Comparison of ENCODE assay signal across 6 worm cellular contexts in genomic region chrX:6743853-6744346, ce11.
TF ChIP-seq lines count a peak whose summit lies in the region.

No protein-coding gene starts in this region.

TF ChIP-seq in whole organism, L1 larva, 84 proteins besides CTCF, POLR2A, EP300 and RAD21 (continued from another document and continues in another):
- peak; percentile 63 to 65 for TF ChIP-seq efl-1 (optimal IDR thresholded peaks at IDR 0.05; lab: Kevin White, UChicago)
- TF ChIP-seq efl-1 (GFP tag; optimal IDR thresholded peaks at IDR 0.05 in 1 of 2; lab: Kevin White, UChicago) = peak; percentile 10 to 97
- peak; percentile 86 for TF ChIP-seq lir-3 (tag; optimal IDR thresholded peaks at IDR 0.05; lab: Kevin White, UChicago; ENCODE audit: poor library complexity)
- TF ChIP-seq ceh-63 (GFP tag; optimal IDR thresholded peaks at IDR 0.05; lab: Kevin White, UChicago) = no peak
- no peak for TF ChIP-seq hlh-17 (GFP tag; optimal IDR thresholded peaks at IDR 0.05; lab: Kevin White, UChicago; ENCODE audit: borderline replicate concordance)
- peak; percentile 70 for TF ChIP-seq nhr-11 (tag; optimal IDR thresholded peaks at IDR 0.05; lab: Kevin White, UChicago)
- peak; percentile 77 for TF ChIP-seq zip-4 (GFP tag; optimal IDR thresholded peaks at IDR 0.05; lab: Kevin White, UChicago)
- peak; percentile 99 for TF ChIP-seq snu-23 (GFP tag; optimal IDR thresholded peaks at IDR 0.05; lab: Kevin White, UChicago)
- no peak for TF ChIP-seq Y116A8C.19 (tag; optimal IDR thresholded peaks at IDR 0.05; lab: Kevin White, UChicago; ENCODE audit: borderline replicate concordance)
- peak; percentile 93 for TF ChIP-seq unc-130 (tag; optimal IDR thresholded peaks at IDR 0.05; lab: Kevin White, UChicago)
- TF ChIP-seq fos-1 (tag; optimal IDR thresholded peaks at IDR 0.05; lab: Kevin White, UChicago) = peak; percentile 49
- no peak for TF ChIP-seq sptf-1 (tag; optimal IDR thresholded peaks at IDR 0.05; lab: Kevin White, UChicago)
- TF ChIP-seq zag-1 (tag; optimal IDR thresholded peaks at IDR 0.05; lab: Kevin White, UChicago) = no peak
- no peak for TF ChIP-seq nhr-84 (tag; optimal IDR thresholded peaks at IDR 0.05; lab: Kevin White, UChicago)
- peak; percentile 92 for TF ChIP-seq blmp-1 (tag; optimal IDR thresholded peaks at IDR 0.05; lab: Kevin White, UChicago)
- TF ChIP-seq tbx-2 (tag; optimal IDR thresholded peaks at IDR 0.05; lab: Kevin White, UChicago) = peak; percentile 94
- TF ChIP-seq isw-1 (GFP tag; IDR thresholded peaks at IDR 0.05; lab: Robert Waterston, UW) = no peak
- TF ChIP-seq nhr-20 (tag; optimal IDR thresholded peaks at IDR 0.05; lab: Kevin White, UChicago) = peak; percentile 99
- peak; percentile 31 for TF ChIP-seq nhr-28 (tag; optimal IDR thresholded peaks at IDR 0.05; lab: Kevin White, UChicago)
- peak; percentile 90 for TF ChIP-seq xbp-1 (tag; optimal IDR thresholded peaks at IDR 0.05; lab: Kevin White, UChicago)
- peak; percentile 95 for TF ChIP-seq nhr-47 (tag; optimal IDR thresholded peaks at IDR 0.05; lab: Kevin White, UChicago)

TF ChIP-seq in whole organism, L2 larva, 48 proteins besides CTCF, POLR2A, EP300 and RAD21 (continued from another document):
- TF ChIP-seq crh-2 (tag; optimal IDR thresholded peaks at IDR 0.05; lab: Kevin White, UChicago) (peak; percentile 98), elt-3 (tag; optimal IDR thresholded peaks at IDR 0.05; lab: Kevin White, UChicago) (no peak), alr-1 (tag; optimal IDR thresholded peaks at IDR 0.05; lab: Kevin White, UChicago) (no peak), lin-13 (GFP tag; optimal IDR thresholded peaks at IDR 0.05; lab: Kevin White, UChicago) (peak; percentile 88), ceh-16 (tag; optimal IDR thresholded peaks at IDR 0.05; lab: Kevin White, UChicago) (peak; percentile 97), lsy-2 (tag; optimal IDR thresholded peaks at IDR 0.05; lab: Kevin White, UChicago) (peak in 1 of 2 experiments; percentile 89), mdl-1 (tag; optimal IDR thresholded peaks at IDR 0.05; lab: Kevin White, UChicago) (peak; percentile 98 to 99), nhr-129 (tag; optimal IDR thresholded peaks at IDR 0.05; lab: Kevin White, UChicago) (peak; percentile 97), fos-1 (tag; optimal IDR thresholded peaks at IDR 0.05; lab: Kevin White, UChicago) (peak; percentile 89), egl-27 (tag; optimal IDR thresholded peaks at IDR 0.05; lab: Kevin White, UChicago) (peak; percentile 90), unc-55 (GFP tag; optimal IDR thresholded peaks at IDR 0.05; lab: Kevin White, UChicago) (no peak), ztf-1 (GFP tag; conservative IDR thresholded peaks at IDR 0.05; lab: Robert Waterston, UW) (no peak), gmeb-1 (tag; optimal IDR thresholded peaks at IDR 0.05; lab: Kevin White, UChicago) (peak; percentile 87), ztf-11 (tag; optimal IDR thresholded peaks at IDR 0.05; lab: Kevin White, UChicago) (no peak), ama-1 (optimal IDR thresholded peaks at IDR 0.05; lab: Kevin White, UChicago) (peak; percentile 97), nhr-10 (tag; optimal IDR thresholded peaks at IDR 0.05; lab: Kevin White, UChicago) (no peak), mab-5 (tag; optimal IDR thresholded peaks at IDR 0.05; lab: Kevin White, UChicago) (peak; percentile 76)

TF ChIP-seq in whole organism, L3 larva, 47 proteins besides CTCF, POLR2A, EP300 and RAD21 (continued from another document):
- TF ChIP-seq egl-5 (tag; optimal IDR thresholded peaks at IDR 0.05; lab: Kevin White, UChicago) (peak; percentile 80), skn-1 (tag; optimal IDR thresholded peaks at IDR 0.05; lab: Kevin White, UChicago) (no peak), R02D3.7 (tag; optimal IDR thresholded peaks at IDR 0.05; lab: Kevin White, UChicago) (peak; percentile 59), nhr-67 (tag; optimal IDR thresholded peaks at IDR 0.05; lab: Kevin White, UChicago) (no peak), fkh-2 (tag; optimal IDR thresholded peaks at IDR 0.05; lab: Kevin White, UChicago) (no peak), nhr-43 (tag; optimal IDR thresholded peaks at IDR 0.05; lab: Kevin White, UChicago; ENCODE audit: poor library complexity, severe bottlenecking) (peak; percentile 88), hmg-11 (tag; optimal IDR thresholded peaks at IDR 0.05; lab: Kevin White, UChicago) (no peak), ceh-16 (tag; optimal IDR thresholded peaks at IDR 0.05; lab: Kevin White, UChicago) (no peak), ZK546.5 (tag; optimal IDR thresholded peaks at IDR 0.05; lab: Kevin White, UChicago) (no peak), fos-1 (tag; optimal IDR thresholded peaks at IDR 0.05; lab: Kevin White, UChicago) (peak; percentile 82), ceh-28 (tag; optimal IDR thresholded peaks at IDR 0.05; lab: Kevin White, UChicago) (peak; percentile 71), nhr-77 (tag; optimal IDR thresholded peaks at IDR 0.05; lab: Kevin White, UChicago) (peak; percentile 13), nhr-76 (tag; optimal IDR thresholded peaks at IDR 0.05; lab: Kevin White, UChicago) (peak; percentile 16), elt-3 (tag; optimal IDR thresholded peaks at IDR 0.05; lab: Kevin White, UChicago) (peak; percentile 75 to 89 (median 84)), nhr-237 (tag; optimal IDR thresholded peaks at IDR 0.05; lab: Kevin White, UChicago) (no peak)

TF ChIP-seq in whole organism, L4 larva, 104 proteins besides CTCF, POLR2A, EP300 and RAD21 (continued from another document and continues in another):
- TF ChIP-seq daf-19 (GFP tag; conservative IDR thresholded peaks at IDR 0.05; lab: Robert Waterston, UW) = peak; percentile 61; the same call in 1 of the 2 replicates
- TF ChIP-seq madf-5 (GFP tag; IDR thresholded peaks at IDR 0.05; lab: Robert Waterston, UW) = 0 out of 4 replicates have a peak, but pooled peaks have one; percentile 1 to 53
- peak; percentile 78; the same call in 1 of the 2 replicates for TF ChIP-seq nhr-42 (GFP tag; IDR thresholded peaks at IDR 0.05; lab: Robert Waterston, UW)
- TF ChIP-seq ceh-32 (tag; optimal IDR thresholded peaks at IDR 0.05; lab: Kevin White, UChicago; ENCODE audit: poor library complexity) = peak; percentile 9
- TF ChIP-seq D1046.2 (GFP tag; IDR thresholded peaks at IDR 0.05; lab: Robert Waterston, UW) = no peak
- peak; percentile 93 for TF ChIP-seq nhr-102 (tag; optimal IDR thresholded peaks at IDR 0.05; lab: Kevin White, UChicago)
- no peak for TF ChIP-seq Y5F2A.4 (GFP tag; optimal IDR thresholded peaks at IDR 0.05; lab: Kevin White, UChicago)
- no peak for TF ChIP-seq dmd-8 (GFP tag; IDR thresholded peaks at IDR 0.05; lab: Robert Waterston, UW)
- 0 out of 2 replicates have a peak, but pooled peaks have one; percentile 54 for TF ChIP-seq dmd-9 (GFP tag; IDR thresholded peaks at IDR 0.05; lab: Robert Waterston, UW)
- TF ChIP-seq tra-1 (GFP tag; IDR thresholded peaks at IDR 0.05; lab: Robert Waterston, UW) = peak; percentile 97
- TF ChIP-seq zfp-2 (tag; optimal IDR thresholded peaks at IDR 0.05; lab: Kevin White, UChicago) = peak; percentile 57
- peak; percentile 45; the same call in 1 of the 2 replicates for TF ChIP-seq zip-11 (GFP tag; IDR thresholded peaks at IDR 0.05; lab: Robert Waterston, UW)
- peak; percentile 90 for TF ChIP-seq nhr-77 (tag; optimal IDR thresholded peaks at IDR 0.05; lab: Kevin White, UChicago)
- no peak for TF ChIP-seq nhr-111 (GFP tag; optimal IDR thresholded peaks at IDR 0.05; lab: Kevin White, UChicago)
- TF ChIP-seq fos-1 (tag; optimal IDR thresholded peaks at IDR 0.05; lab: Kevin White, UChicago) = peak; percentile 76
- peak; percentile 91 for TF ChIP-seq pha-4 (GFP tag; IDR thresholded peaks at IDR 0.05; lab: Robert Waterston, UW)
- TF ChIP-seq pha-4 (tag; optimal IDR thresholded peaks at IDR 0.05; lab: Kevin White, UChicago) = peak; percentile 64
- no peak for TF ChIP-seq snpc-1.2 (GFP tag; IDR thresholded peaks at IDR 0.05; lab: Robert Waterston, UW)
- peak; percentile 39 for TF ChIP-seq mes-2 (tag; optimal IDR thresholded peaks at IDR 0.05; lab: Kevin White, UChicago; ENCODE audit: poor library complexity, severe bottlenecking)
- TF ChIP-seq lin-38 (GFP tag; IDR thresholded peaks at IDR 0.05; lab: Robert Waterston, UW) = peak; percentile 63
- peak; percentile 97 for TF ChIP-seq gei-8 (GFP tag; optimal IDR thresholded peaks at IDR 0.05; lab: Kevin White, UChicago)
- TF ChIP-seq T26A8.4 (GFP tag; IDR thresholded peaks at IDR 0.05; lab: Robert Waterston, UW) = peak; percentile 97
- peak; percentile 70 for TF ChIP-seq nhr-41 (GFP tag; IDR thresholded peaks at IDR 0.05; lab: Robert Waterston, UW)
- peak; percentile 100 for TF ChIP-seq hlh-11 (tag; optimal IDR thresholded peaks at IDR 0.05; lab: Kevin White, UChicago)
- peak; percentile 64 for TF ChIP-seq ceh-20 (GFP tag; IDR thresholded peaks at IDR 0.05; lab: Robert Waterston, UW)
- no peak for TF ChIP-seq ceh-44 (GFP tag; IDR thresholded peaks at IDR 0.05; lab: Robert Waterston, UW)

TF ChIP-seq in whole organism, late embryonic, 69 proteins besides CTCF, POLR2A, EP300 and RAD21 (continued from another document and continues in another):
- TF ChIP-seq hlh-13 (GFP tag; optimal IDR thresholded peaks at IDR 0.05; lab: Kevin White, UChicago) (no peak), ceh-45 (GFP tag; IDR thresholded peaks at IDR 0.05; lab: Robert Waterston, UW) (no peak), ttx-3 (tag; optimal IDR thresholded peaks at IDR 0.05; lab: Kevin White, UChicago) (no peak), ceh-22 (tag; optimal IDR thresholded peaks at IDR 0.05; lab: Kevin White, UChicago) (no peak), unc-42 (tag; optimal IDR thresholded peaks at IDR 0.05; lab: Kevin White, UChicago) (no peak), ceh-18 (tag; optimal IDR thresholded peaks at IDR 0.05; lab: Kevin White, UChicago) (peak; percentile 74), hlh-6 (tag; optimal IDR thresholded peaks at IDR 0.05; lab: Kevin White, UChicago) (no peak), pag-3 (tag; optimal IDR thresholded peaks at IDR 0.05; lab: Kevin White, UChicago; ENCODE audit: borderline replicate concordance) (no peak), K09A11.1 (tag; optimal IDR thresholded peaks at IDR 0.05; lab: Kevin White, UChicago; ENCODE audit: insufficient read depth) (no peak), lim-6 (tag; optimal IDR thresholded peaks at IDR 0.05; lab: Kevin White, UChicago) (no peak), C38D4.7 (GFP tag; optimal IDR thresholded peaks at IDR 0.05; lab: Kevin White, UChicago) (no peak), F13H6.1 (tag; optimal IDR thresholded peaks at IDR 0.05; lab: Kevin White, UChicago) (peak; percentile 18), eyg-1 (tag; optimal IDR thresholded peaks at IDR 0.05; lab: Kevin White, UChicago) (no peak), ceh-31 (tag; optimal IDR thresholded peaks at IDR 0.05; lab: Kevin White, UChicago) (no peak), sdc-2 (tag; optimal IDR thresholded peaks at IDR 0.05; lab: Kevin White, UChicago) (no peak), dmd-4 (tag; optimal IDR thresholded peaks at IDR 0.05; lab: Kevin White, UChicago; ENCODE audit: borderline replicate concordance) (no peak), pha-4 (tag; optimal IDR thresholded peaks at IDR 0.05; lab: Kevin White, UChicago) (no peak), ztf-16 (tag; optimal IDR thresholded peaks at IDR 0.05; lab: Kevin White, UChicago) (no peak), Y22D7AL.16 (tag; optimal IDR thresholded peaks at IDR 0.05; lab: Kevin White, UChicago) (no peak), ceh-2 (tag; optimal IDR thresholded peaks at IDR 0.05; lab: Kevin White, UChicago) (no peak), npax-4 (tag; optimal IDR thresholded peaks at IDR 0.05; lab: Kevin White, UChicago) (no peak), fax-1 (tag; optimal IDR thresholded peaks at IDR 0.05; lab: Kevin White, UChicago) (no peak), pqm-1 (tag; optimal IDR thresholded peaks at IDR 0.05; lab: Kevin White, UChicago) (peak; percentile 46), hlh-15 (tag; optimal IDR thresholded peaks at IDR 0.05; lab: Kevin White, UChicago) (no peak), unc-86 (tag; optimal IDR thresholded peaks at IDR 0.05; lab: Kevin White, UChicago) (no peak), odd-2 (tag; optimal IDR thresholded peaks at IDR 0.05; lab: Kevin White, UChicago) (no peak), tbx-2 (tag; optimal IDR thresholded peaks at IDR 0.05; lab: Kevin White, UChicago) (peak; percentile 32), elt-2 (tag; optimal IDR thresholded peaks at IDR 0.05; lab: Kevin White, UChicago) (peak; percentile 93), pha-2 (tag; optimal IDR thresholded peaks at IDR 0.05; lab: Kevin White, UChicago) (no peak), mec-3 (tag; optimal IDR thresholded peaks at IDR 0.05; lab: Kevin White, UChicago; ENCODE audit: borderline replicate concordance) (no peak), ceh-14 (tag; optimal IDR thresholded peaks at IDR 0.05; lab: Kevin White, UChicago) (no peak), sox-4 (tag; optimal IDR thresholded peaks at IDR 0.05; lab: Kevin White, UChicago) (no peak)

TF ChIP-seq in whole organism, young adult, 124 proteins besides CTCF, POLR2A, EP300 and RAD21 (continued from another document and continues in another):
- TF ChIP-seq pha-4 (tag; optimal IDR thresholded peaks at IDR 0.05; lab: Kevin White, UChicago) = peak; percentile 35
- no peak for TF ChIP-seq F55B11.4 (tag; optimal IDR thresholded peaks at IDR 0.05; lab: Kevin White, UChicago; ENCODE audit: borderline replicate concordance, insufficient read depth)
- TF ChIP-seq lir-1 (GFP tag; conservative IDR thresholded peaks at IDR 0.05; lab: Robert Waterston, UW) = peak; percentile 52; the same call in 1 of the 2 replicates
- TF ChIP-seq hrde-1 (tag; optimal IDR thresholded peaks at IDR 0.05; lab: Kevin White, UChicago; ENCODE audit: borderline replicate concordance) = no peak
- TF ChIP-seq somi-1 (GFP tag; optimal IDR thresholded peaks at IDR 0.05; lab: Kevin White, UChicago) = peak; percentile 97
- TF ChIP-seq ztf-22 (GFP tag; optimal IDR thresholded peaks at IDR 0.05; lab: Kevin White, UChicago) = peak; percentile 94
- no peak for TF ChIP-seq hmg-20 (GFP tag; IDR thresholded peaks at IDR 0.05; lab: Robert Waterston, UW)
- TF ChIP-seq mxl-1 (tag; optimal IDR thresholded peaks at IDR 0.05; lab: Kevin White, UChicago) = no peak
- TF ChIP-seq egl-44 (GFP tag; IDR thresholded peaks at IDR 0.05; lab: Robert Waterston, UW) = peak; percentile 89
- no peak for TF ChIP-seq lsl-1 (GFP tag; optimal IDR thresholded peaks at IDR 0.05; lab: Kevin White, UChicago)
- TF ChIP-seq T26A5.8 (tag; optimal IDR thresholded peaks at IDR 0.05; lab: Kevin White, UChicago) = no peak
- TF ChIP-seq B0261.1 (tag; optimal IDR thresholded peaks at IDR 0.05; lab: Kevin White, UChicago) = peak; percentile 9
- TF ChIP-seq let-526 (GFP tag; IDR thresholded peaks at IDR 0.05; lab: Robert Waterston, UW) = peak; percentile 61; the same call in 1 of the 2 replicates
- TF ChIP-seq egl-18 (GFP tag; IDR thresholded peaks at IDR 0.05; lab: Robert Waterston, UW) = no peak
- TF ChIP-seq ceh-79 (tag; optimal IDR thresholded peaks at IDR 0.05; lab: Kevin White, UChicago) = no peak
- TF ChIP-seq ztf-3 (GFP tag; optimal IDR thresholded peaks at IDR 0.05; lab: Kevin White, UChicago) = peak; percentile 48
- TF ChIP-seq hsf-1 (GFP tag; IDR thresholded peaks at IDR 0.05; lab: Robert Waterston, UW) = peak; percentile 49; the same call in 1 of the 2 replicates
- peak; percentile 49; the same call in 1 of the 2 replicates for TF ChIP-seq Y95B8A.8 (GFP tag; IDR thresholded peaks at IDR 0.05; lab: Robert Waterston, UW)
- TF ChIP-seq madf-10 (tag; optimal IDR thresholded peaks at IDR 0.05; lab: Kevin White, UChicago) = peak; percentile 74
- peak; percentile 88 for TF ChIP-seq nfyb-1 (GFP tag; IDR thresholded peaks at IDR 0.05; lab: Robert Waterston, UW)
- TF ChIP-seq nhr-27 (tag; optimal IDR thresholded peaks at IDR 0.05; lab: Kevin White, UChicago) = peak; percentile 61
- TF ChIP-seq die-1 (tag; optimal IDR thresholded peaks at IDR 0.05; lab: Kevin White, UChicago) = peak; percentile 71
- TF ChIP-seq ceh-27 (GFP tag; optimal IDR thresholded peaks at IDR 0.05; lab: Kevin White, UChicago) = peak; percentile 79
- TF ChIP-seq mes-4 (tag; optimal IDR thresholded peaks at IDR 0.05; lab: Kevin White, UChicago) = no peak
- no peak for TF ChIP-seq T07F8.4 (tag; optimal IDR thresholded peaks at IDR 0.05; lab: Kevin White, UChicago)
- TF ChIP-seq chd-7 (tag; optimal IDR thresholded peaks at IDR 0.05; lab: Kevin White, UChicago) = peak; percentile 95
- TF ChIP-seq nhr-80 (tag; optimal IDR thresholded peaks at IDR 0.05; lab: Kevin White, UChicago) = peak; percentile 81
- 0 out of 2 replicates have a peak, but pooled peaks have one; percentile 25 for TF ChIP-seq lag-1 (GFP tag; IDR thresholded peaks at IDR 0.05; lab: Robert Waterston, UW)
- TF ChIP-seq C06A6.2 (GFP tag; conservative IDR thresholded peaks at IDR 0.05; lab: Robert Waterston, UW) = peak; percentile 88
- peak; percentile 42 for TF ChIP-seq unc-62 (GFP tag; optimal IDR thresholded peaks at IDR 0.05; lab: Kevin White, UChicago)
- TF ChIP-seq nfya-2 (GFP tag; IDR thresholded peaks at IDR 0.05; lab: Robert Waterston, UW) = no peak
- TF ChIP-seq ztf-26 (tag; optimal IDR thresholded peaks at IDR 0.05; lab: Kevin White, UChicago) = peak; percentile 97
- TF ChIP-seq aptf-3 (GFP tag; IDR thresholded peaks at IDR 0.05; lab: Robert Waterston, UW) = no peak
